Fruit fly (Drosophila melanogaster) whole organism, embryonic: Measurements from ENCODE around the gene CG1092.

ENCODE experiments used
- ATbp ChIP-seq: fragments of 200-800 bp; sonication (Bioruptor generic); optimal IDR thresholded peaks from 2 replicates; lab custom pipeline; 2017; ENCODE audit warnings: missing biosample characterization, mild to moderate bottlenecking, missing genetic modification characterization, missing genetic modification reagents
- Bgb ChIP-seq: fragments of 200-800 bp; sonication (Bioruptor generic); IDR thresholded peaks from 2 replicates; pipeline ENCODE4 v1.3.6; 2022; ENCODE audit warnings: missing biosample characterization, missing genetic modification characterization; ENCODE audit not compliant: partially characterized antibody
- CG10209 ChIP-seq: fragments of 200-800 bp; sonication (Bioruptor generic); optimal IDR thresholded peaks from 3 replicates; lab custom pipeline; 2017; ENCODE audit warnings: missing biosample characterization, mild to moderate bottlenecking, missing genetic modification characterization, missing genetic modification reagents
- CG10654 ChIP-seq: fragments of 200-800 bp; sonication (Bioruptor generic); optimal IDR thresholded peaks from 2 replicates; lab custom pipeline; 2016; ENCODE audit warnings: missing biosample characterization, missing genetic modification characterization
- CG11560 ChIP-seq: fragments of 200-800 bp; sonication (Bioruptor generic); IDR thresholded peaks from 3 replicates; pipeline ENCODE4 v1.3.6; 2022; ENCODE audit warnings: missing biosample characterization, missing genetic modification characterization
- CG12659 ChIP-seq: fragments of 200-800 bp; sonication (Bioruptor generic); optimal IDR thresholded peaks from 3 replicates; lab custom pipeline; 2017; ENCODE audit warnings: mild to moderate bottlenecking, missing biosample characterization, missing genetic modification reagents, missing genetic modification characterization
- CG14710 ChIP-seq: fragments of 200-800 bp; sonication (Bioruptor generic); optimal IDR thresholded peaks from 3 replicates; lab custom pipeline; 2019; ENCODE audit warnings: missing biosample characterization, mild to moderate bottlenecking, missing genetic modification characterization, moderate library complexity
- CG15269 ChIP-seq: fragments of 200-800 bp; sonication (Bioruptor generic); optimal IDR thresholded peaks from 2 replicates; lab custom pipeline; 2018; ENCODE audit warnings: missing biosample characterization, mild to moderate bottlenecking, missing genetic modification characterization, moderate library complexity
- CG15479 ChIP-seq: fragments of 200-800 bp; sonication (Bioruptor generic); optimal IDR thresholded peaks from 3 replicates; lab custom pipeline; 2019; ENCODE audit warnings: missing biosample characterization, mild to moderate bottlenecking, missing genetic modification characterization, moderate library complexity
- CG17912 ChIP-seq: fragments of 200-800 bp; sonication (Bioruptor generic); optimal IDR thresholded peaks from 2 replicates; lab custom pipeline; 2018; ENCODE audit warnings: missing biosample characterization, mild to moderate bottlenecking, missing genetic modification characterization
- CG1792 ChIP-seq: fragments of 200-800 bp; sonication (Bioruptor generic); optimal IDR thresholded peaks from 2 replicates; lab custom pipeline; 2016; ENCODE audit warnings: missing biosample characterization, missing genetic modification characterization
- CG30431 ChIP-seq: fragments of 200-800 bp; sonication (Bioruptor generic); optimal IDR thresholded peaks from 2 replicates; lab custom pipeline; 2017; ENCODE audit warnings: missing biosample characterization, missing genetic modification characterization
- CG31388 ChIP-seq: fragments of 200-800 bp; sonication (Bioruptor generic); optimal IDR thresholded peaks from 2 replicates; lab custom pipeline; 2016; ENCODE audit warnings: missing biosample characterization, missing genetic modification characterization
- CG33557 ChIP-seq: fragments of 200-800 bp; sonication (Bioruptor generic); optimal IDR thresholded peaks from 2 replicates; lab custom pipeline; 2019; ENCODE audit warnings: missing biosample characterization, mild to moderate bottlenecking, missing genetic modification characterization, moderate library complexity
- CG4730 ChIP-seq: fragments of 200-800 bp; sonication (Bioruptor generic); IDR thresholded peaks from 2 replicates; pipeline ENCODE4 v1.3.6; 2022; ENCODE audit warnings: missing biosample characterization, missing genetic modification characterization
- CG6689 ChIP-seq: fragments of 200-800 bp; sonication (Bioruptor generic); IDR thresholded peaks from 2 replicates; pipeline ENCODE4 v1.3.6; 2022; ENCODE audit warnings: missing biosample characterization, missing genetic modification characterization
- CG6854 ChIP-seq: fragments of 200-800 bp; sonication (Bioruptor generic); optimal IDR thresholded peaks from 3 replicates; lab custom pipeline; 2017; ENCODE audit warnings: missing biosample characterization, mild to moderate bottlenecking, missing genetic modification characterization
- CG7963 ChIP-seq: fragments of 200-800 bp; sonication (Bioruptor generic); IDR thresholded peaks from 3 replicates; pipeline ENCODE4 v1.3.6; 2022; ENCODE audit warnings: missing biosample characterization, missing genetic modification characterization; ENCODE audit not compliant: partially characterized antibody
- CG8089 ChIP-seq: fragments of 200-800 bp; sonication (Bioruptor generic); optimal IDR thresholded peaks from 3 replicates; lab custom pipeline; 2016; ENCODE audit warnings: missing biosample characterization, missing genetic modification characterization
- CG8281 ChIP-seq: fragments of 200-800 bp; sonication (Bioruptor generic); optimal IDR thresholded peaks from 2 replicates; lab custom pipeline; 2018; ENCODE audit warnings: missing biosample characterization, mild to moderate bottlenecking, missing genetic modification characterization, moderate library complexity
- CG9215 ChIP-seq: fragments of 200-800 bp; sonication (Bioruptor generic); IDR thresholded peaks from 2 replicates; pipeline ENCODE4 v1.3.6; 2022; ENCODE audit warnings: missing biosample characterization, missing genetic modification characterization
- CG9437 ChIP-seq: fragments of 200-800 bp; sonication (Bioruptor generic); optimal IDR thresholded peaks from 2 replicates; lab custom pipeline; 2018; ENCODE audit warnings: missing biosample characterization, mild to moderate bottlenecking, missing genetic modification characterization
- CG9609 ChIP-seq: fragments of 200-800 bp; sonication (Bioruptor generic); optimal IDR thresholded peaks from 3 replicates; lab custom pipeline; 2016; ENCODE audit warnings: missing biosample characterization, missing genetic modification characterization
- Dll ChIP-seq: fragments of 200-800 bp; sonication (Bioruptor generic); IDR thresholded peaks from 4 replicates; pipeline ENCODE4 v1.3.6; 2022; ENCODE audit warnings: missing biosample characterization, missing genetic modification characterization; ENCODE audit not compliant: partially characterized antibody
- GATAe ChIP-seq: fragments of 200-800 bp; sonication (Bioruptor generic); conservative IDR thresholded peaks from 2 replicates; pipeline ENCODE4 v1.3.6; 2022; ENCODE audit warnings: missing biosample characterization, missing genetic modification characterization
- Gug ChIP-seq: fragments of 200-800 bp; sonication (Bioruptor generic); IDR thresholded peaks from 4 replicates; pipeline ENCODE4 v1.3.6; 2022; ENCODE audit warnings: missing biosample characterization, missing genetic modification characterization
- HLH54F ChIP-seq: fragments of 200-800 bp; sonication (Bioruptor generic); optimal IDR thresholded peaks from 3 replicates; lab custom pipeline; 2016; ENCODE audit warnings: missing biosample characterization, missing genetic modification characterization
- MBD-R2 ChIP-seq: fragments of 200-800 bp; sonication (Bioruptor generic); IDR thresholded peaks from 2 replicates; pipeline ENCODE4 v1.3.6; 2022; ENCODE audit warnings: missing biosample characterization, missing genetic modification characterization
- Mes4 ChIP-seq: fragments of 200-800 bp; sonication (Bioruptor generic); optimal IDR thresholded peaks from 2 replicates; lab custom pipeline; 2016; ENCODE audit warnings: missing biosample characterization, missing genetic modification characterization
- NFAT ChIP-seq: fragments of 200-800 bp; sonication (Bioruptor generic); IDR thresholded peaks from 2 replicates; pipeline ENCODE4 v1.3.6; 2022; ENCODE audit warnings: missing biosample characterization, missing genetic modification characterization
- Neu2 ChIP-seq: fragments of 200-800 bp; sonication (Bioruptor generic); optimal IDR thresholded peaks from 3 replicates; lab custom pipeline; 2016; ENCODE audit warnings: missing biosample characterization, missing genetic modification characterization, borderline replicate concordance
- Pdp1 ChIP-seq, 2 experiments: fragments of 200-800 bp; sonication (Bioruptor generic); optimal IDR thresholded peaks; 3 replicates each; lab custom pipeline; 2016; ENCODE audit warnings: missing biosample characterization in 2 of 2, missing genetic modification characterization in 2 of 2, mild to moderate bottlenecking in 1 of 2, moderate library complexity in 1 of 2
- br ChIP-seq: fragments of >200 bp; optimal IDR thresholded peaks from 2 replicates; lab custom pipeline; 2017
- cas ChIP-seq: fragments of 200-800 bp; sonication (Bioruptor generic); IDR thresholded peaks from 2 replicates; pipeline ENCODE4 v1.3.6; 2022; ENCODE audit warnings: missing biosample characterization, missing genetic modification characterization
- ci ChIP-seq: fragments of 200-800 bp; sonication (Bioruptor generic); IDR thresholded peaks from 3 replicates; pipeline ENCODE4 v1.3.6; 2022; ENCODE audit warnings: missing biosample characterization, missing genetic modification characterization
- dati ChIP-seq: fragments of 200-800 bp; sonication (Bioruptor generic); IDR thresholded peaks from 2 replicates; pipeline ENCODE4 v1.3.6; 2022; ENCODE audit warnings: missing biosample characterization, missing genetic modification characterization
- dimm ChIP-seq: fragments of 200-800 bp; sonication (Bioruptor generic); IDR thresholded peaks from 2 replicates; pipeline ENCODE4 v1.3.6; 2022; ENCODE audit warnings: missing biosample characterization, missing genetic modification characterization
- ewg ChIP-seq: fragments of 200-800 bp; sonication (Bioruptor generic); optimal IDR thresholded peaks from 3 replicates; lab custom pipeline; 2017; ENCODE audit warnings: mild to moderate bottlenecking, missing biosample characterization, missing genetic modification reagents, missing genetic modification characterization
- hbn ChIP-seq: fragments of 200-800 bp; sonication (Bioruptor generic); IDR thresholded peaks from 2 replicates; pipeline ENCODE4 v1.3.6; 2022; ENCODE audit warnings: missing biosample characterization, missing genetic modification characterization; ENCODE audit not compliant: partially characterized antibody
- kah ChIP-seq: fragments of 200-800 bp; sonication (Bioruptor generic); optimal IDR thresholded peaks from 2 replicates; lab custom pipeline; 2018; ENCODE audit warnings: missing biosample characterization, mild to moderate bottlenecking, missing genetic modification characterization
- kay ChIP-seq: fragments of 200-800 bp; sonication (Bioruptor generic); optimal IDR thresholded peaks from 2 replicates; lab custom pipeline; 2016; ENCODE audit warnings: missing biosample characterization, missing genetic modification characterization
- mam ChIP-seq: fragments of 200-800 bp; sonication (Bioruptor generic); optimal IDR thresholded peaks from 3 replicates; lab custom pipeline; 2016; ENCODE audit warnings: missing biosample characterization, missing genetic modification characterization
- pb ChIP-seq: fragments of 200-800 bp; sonication (Bioruptor generic); optimal IDR thresholded peaks from 3 replicates; lab custom pipeline; 2016; ENCODE audit warnings: missing biosample characterization, missing genetic modification characterization
- pfk ChIP-seq: fragments of 200-800 bp; sonication (Bioruptor generic); optimal IDR thresholded peaks from 2 replicates; lab custom pipeline; 2018; ENCODE audit warnings: missing biosample characterization, mild to moderate bottlenecking, missing genetic modification characterization, moderate library complexity
- sd ChIP-seq: fragments of 200-800 bp; sonication (Bioruptor generic); optimal IDR thresholded peaks from 3 replicates; lab custom pipeline; 2018; ENCODE audit warnings: missing biosample characterization, mild to moderate bottlenecking, missing genetic modification characterization, moderate library complexity
- slou ChIP-seq: fragments of 200-800 bp; sonication (Bioruptor generic); optimal IDR thresholded peaks from 3 replicates; lab custom pipeline; 2016; ENCODE audit warnings: missing biosample characterization, missing genetic modification characterization
- stwl ChIP-seq: fragments of 200-800 bp; sonication (Bioruptor generic); optimal IDR thresholded peaks from 3 replicates; lab custom pipeline; 2018; ENCODE audit warnings: missing biosample characterization, mild to moderate bottlenecking, missing genetic modification characterization, moderate library complexity
- sug ChIP-seq: fragments of 200-800 bp; optimal IDR thresholded peaks from 2 replicates; lab custom pipeline; 2019; ENCODE audit warnings: missing biosample characterization, mild to moderate bottlenecking, missing genetic modification characterization, moderate library complexity
- tgo ChIP-seq: fragments of 200-800 bp; sonication (Bioruptor generic); IDR thresholded peaks from 3 replicates; pipeline ENCODE4 v1.3.6; 2022; ENCODE audit warnings: missing biosample characterization, missing genetic modification characterization
- tll ChIP-seq, 2 experiments: fragments of 200-800 bp in 1 of 2; fragments of >200 bp in 1 of 2; sonication (Bioruptor generic) in 1 of 2; optimal IDR thresholded peaks; 2 replicates each; lab custom pipeline; 2017 to 2019; ENCODE audit warnings: missing biosample characterization in 2 of 2, missing genetic modification characterization in 2 of 2, mild to moderate bottlenecking in 1 of 2, moderate library complexity in 1 of 2
- tna ChIP-seq: fragments of 200-800 bp; sonication (Bioruptor generic); IDR thresholded peaks from 2 replicates; pipeline ENCODE4 v1.3.6; 2022; ENCODE audit warnings: missing biosample characterization, missing genetic modification characterization; ENCODE audit not compliant: partially characterized antibody

The CG1092 gene

DNA sequence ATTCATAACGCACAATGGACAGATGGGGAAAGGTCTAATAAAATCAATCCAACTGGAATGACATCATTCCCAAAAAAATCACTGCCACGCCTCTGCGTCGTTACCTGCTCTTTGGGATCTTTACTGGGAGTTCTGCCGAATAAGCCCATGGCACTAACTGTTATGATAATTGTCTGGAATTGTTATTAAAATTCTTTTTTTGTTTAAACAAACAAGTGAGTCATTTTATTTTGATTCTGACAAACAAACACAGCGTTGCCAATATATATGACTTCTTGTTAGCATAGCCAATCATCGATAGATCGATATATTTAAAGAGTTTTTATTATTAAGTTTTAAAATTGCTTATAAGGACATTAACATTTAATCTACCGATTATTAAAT is 44.1 kb downstream of the CG1092 start, which contains the start of gene Vps24 (continued):
- TF ChIP-seq CG30431 (GFP tag; lab: Kevin White, UChicago) (no peak), CG4730 (GFP tag; lab: Robert Waterston, UW) (no peak), Neu2 (GFP tag; lab: Kevin White, UChicago) (no peak), hbn (GFP tag; lab: Robert Waterston, UW) (peak; percentile 51; the same call in 1 of the 2 replicates), CG12659 (GFP tag; lab: Kevin White, UChicago) (no peak), cas (no peak), CG10209 (no peak), NFAT (no peak), CG14710 (tag; lab: Kevin White, UChicago) (no peak), HLH54F (no peak), dati (GFP tag; lab: Robert Waterston, UW) (no peak), CG8089 (no peak), CG9215 (GFP tag; lab: Robert Waterston, UW) (no peak), Dll (GFP tag; lab: Robert Waterston, UW) (peak; percentile 71), Mes4 (GFP tag; lab: Kevin White, UChicago) (no peak), CG17912 (GFP tag; lab: Kevin White, UChicago) (no peak), CG15269 (tag; lab: Kevin White, UChicago) (no peak), GATAe (no peak), slou (no peak), tna (GFP tag; lab: Robert Waterston, UW) (no peak), CG9437 (no peak), CG8281 (tag; lab: Kevin White, UChicago) (no peak), tgo (GFP tag; lab: Robert Waterston, UW) (no peak), pb (GFP tag; lab: Kevin White, UChicago) (no peak), kah (no peak), stwl (tag; lab: Kevin White, UChicago) (peak; percentile 6), CG6854 (GFP tag; lab: Kevin White, UChicago) (no peak), CG15479 (GFP tag; lab: Kevin White, UChicago) (no peak), MBD-R2 (no peak; the same call in 1 of the 2 replicates), CG33557 (GFP tag; lab: Kevin White, UChicago) (no peak), CG11560 (tag; lab: Robert Waterston, UW) (no peak), kay (GFP tag; lab: Kevin White, UChicago) (peak; percentile 84), ATbp (GFP tag; lab: Kevin White, UChicago) (no peak), CG9609 (no peak), tll (GFP tag; optimal IDR thresholded peaks at IDR 0.05; lab: Kevin White, UChicago) (no peak), pfk (GFP tag; lab: Kevin White, UChicago) (no peak), CG7963 (GFP tag; lab: Robert Waterston, UW) (no peak), Pdp1 (GFP tag; optimal IDR thresholded peaks at IDR 0.05; lab: Kevin White, UChicago) (peak in 1 of 2 experiments; percentile 10), br (lab: Kevin White, UChicago) (no peak), CG31388 (GFP tag; lab: Kevin White, UChicago) (no peak), mam (GFP tag; lab: Kevin White, UChicago) (no peak), CG1792 (GFP tag; lab: Kevin White, UChicago) (no peak), Bgb (GFP tag; lab: Robert Waterston, UW) (peak; percentile 37; the same call in 1 of the 2 replicates), Gug (GFP tag; lab: Robert Waterston, UW) (no peak), sd (no peak), CG10654 (GFP tag; lab: Kevin White, UChicago) (no peak), ewg (no peak), dimm (GFP tag; lab: Robert Waterston, UW) (no peak), ci (GFP tag; lab: Robert Waterston, UW) (no peak), sug (tag; lab: Kevin White, UChicago) (no peak), CG6689 (GFP tag; lab: Robert Waterston, UW) (no peak)
